Worm (Caenorhabditis elegans) whole organism, L1 larva: ENCODE data around the gene nhr-20.
A peak's percentile ranks its signal among the peaks of the same experiment; 100 is the strongest.

ENCODE experiments used
- C04F5.9 ChIP-seq: sonication (generic microtip); optimal IDR thresholded peaks from 2 replicates; lab custom pipeline; 2016; ENCODE audit warnings: missing genetic modification characterization, missing compliant biosample characterization
- ceh-82 ChIP-seq, 3 experiments: fragments of 150-350 bp in 1 of 3; sonication (generic microtip) in 2 of 3; optimal IDR thresholded peaks; 2 replicates each; lab custom pipeline; 2014 to 2017; ENCODE audit warnings: missing biosample characterization in 3 of 3, missing genetic modification characterization in 3 of 3
- ceh-88 ChIP-seq: fragments of 200-800 bp; sonication (Bioruptor generic); IDR thresholded peaks from 2 replicates; pipeline ENCODE4 v1.3.6; 2022; ENCODE audit warnings: missing genetic modification characterization, missing compliant biosample characterization
- ceh-90 ChIP-seq: sonication (generic microtip); optimal IDR thresholded peaks from 2 replicates; lab custom pipeline; 2016; ENCODE audit warnings: missing genetic modification characterization, missing compliant biosample characterization
- efl-1 ChIP-seq, 4 experiments: fragments of 150-350 bp; optimal IDR thresholded peaks in 3 of 4; peaks in 1 of 4; 1 replicate in 1 of 4; 2 replicates in 3 of 4; lab custom pipeline; 2014; ENCODE audit warnings: missing biosample characterization in 2 of 4, missing genetic modification characterization in 2 of 4, missing genetic modification reagents in 2 of 4
- elt-2 ChIP-seq: sonication (generic microtip); optimal IDR thresholded peaks from 2 replicates; lab custom pipeline; 2016; ENCODE audit warnings: missing genetic modification characterization, mild to moderate bottlenecking, inconsistent platforms, missing compliant biosample characterization, missing genetic modification reagents
- elt-3 ChIP-seq, 6 experiments: fragments of 150-350 bp in 1 of 6; sonication (generic microtip); optimal IDR thresholded peaks; 2 replicates each; lab custom pipeline; 2017 to 2018; ENCODE audit warnings: missing biosample characterization in 6 of 6, missing genetic modification characterization in 6 of 6, inconsistent platforms in 1 of 6
- ets-5 ChIP-seq: fragments of 200-800 bp; sonication (Bioruptor generic); IDR thresholded peaks from 2 replicates; pipeline ENCODE4 v1.3.6; 2022; ENCODE audit warnings: missing genetic modification characterization, missing compliant biosample characterization
- fkh-4 ChIP-seq: sonication (generic microtip); optimal IDR thresholded peaks from 2 replicates; lab custom pipeline; 2016; ENCODE audit warnings: missing compliant biosample characterization, missing genetic modification characterization, borderline replicate concordance
- fkh-8 ChIP-seq: sonication (generic microtip); optimal IDR thresholded peaks from 2 replicates; lab custom pipeline; 2016; ENCODE audit warnings: mild to moderate bottlenecking, missing genetic modification characterization, missing compliant biosample characterization
- fos-1 ChIP-seq: fragments of 150-350 bp; optimal IDR thresholded peaks from 2 replicates; lab custom pipeline; 2014; ENCODE audit warnings: missing biosample characterization, missing genetic modification characterization
- lin-14 ChIP-seq: fragments of 200-800 bp; sonication (Bioruptor generic); optimal IDR thresholded peaks from 2 replicates; lab custom pipeline; 2018; ENCODE audit warnings: mild to moderate bottlenecking, missing genetic modification characterization, moderate library complexity, missing compliant biosample characterization
- lin-15B ChIP-seq: fragments of 150-350 bp; sonication (generic microtip); optimal IDR thresholded peaks from 3 replicates; lab custom pipeline; 2014; ENCODE audit warnings: missing biosample characterization, missing genetic modification characterization
- lin-35 ChIP-seq, 2 experiments: fragments of 150-350 bp; optimal IDR thresholded peaks; 2 replicates each; lab custom pipeline; 2014; ENCODE audit warnings: missing biosample characterization in 2 of 2, missing genetic modification characterization in 2 of 2, missing genetic modification reagents in 2 of 2
- lin-39 ChIP-seq: fragments of 150-350 bp; optimal IDR thresholded peaks from 2 replicates; lab custom pipeline; 2014; ENCODE audit warnings: missing biosample characterization, missing genetic modification reagents, missing genetic modification characterization
- lsy-2 ChIP-seq, 2 experiments: fragments of 150-350 bp; optimal IDR thresholded peaks; 2 replicates each; lab custom pipeline; 2014; ENCODE audit warnings: missing biosample characterization in 2 of 2, missing genetic modification characterization in 2 of 2
- mdl-1 ChIP-seq, 2 experiments: fragments of 150-350 bp; optimal IDR thresholded peaks; 2 replicates each; lab custom pipeline; 2014 to 2017; ENCODE audit warnings: missing biosample characterization in 2 of 2, missing genetic modification characterization in 2 of 2, inconsistent platforms in 1 of 2
- mef-2 ChIP-seq: fragments of 150-350 bp; optimal IDR thresholded peaks from 2 replicates; lab custom pipeline; 2014; ENCODE audit warnings: missing biosample characterization, missing genetic modification characterization
- mep-1 ChIP-seq: fragments of 150-350 bp; optimal IDR thresholded peaks from 2 replicates; lab custom pipeline; 2014; ENCODE audit warnings: missing biosample characterization, missing genetic modification characterization
- nhr-11 ChIP-seq: fragments of 150-350 bp; optimal IDR thresholded peaks from 2 replicates; lab custom pipeline; 2014; ENCODE audit warnings: missing biosample characterization, missing genetic modification characterization
- nhr-20 ChIP-seq: sonication (generic microtip); optimal IDR thresholded peaks from 2 replicates; lab custom pipeline; 2016; ENCODE audit warnings: mild to moderate bottlenecking, missing genetic modification characterization, missing compliant biosample characterization
- nhr-77 ChIP-seq: fragments of 150-350 bp; optimal IDR thresholded peaks from 2 replicates; lab custom pipeline; 2014; ENCODE audit warnings: missing biosample characterization, missing genetic modification characterization
- nhr-85 ChIP-seq: sonication (generic microtip); peaks from one replicate; lab custom pipeline; 2016; ENCODE audit warnings: missing genetic modification characterization, inconsistent platforms, missing compliant biosample characterization
- nhr-90 ChIP-seq: sonication (generic microtip); optimal IDR thresholded peaks from 2 replicates; lab custom pipeline; 2016; ENCODE audit warnings: mild to moderate bottlenecking, missing genetic modification characterization, missing compliant biosample characterization; ENCODE audit not compliant: poor library complexity
- pag-3 ChIP-seq: sonication (generic microtip); optimal IDR thresholded peaks from 2 replicates; lab custom pipeline; 2017; ENCODE audit warnings: missing genetic modification characterization, mild to moderate bottlenecking, missing compliant biosample characterization, antibody characterized with exemption, borderline replicate concordance; ENCODE audit not compliant: insufficient read depth
- rnt-1 ChIP-seq: sonication (generic microtip); optimal IDR thresholded peaks from 2 replicates; lab custom pipeline; 2016; ENCODE audit warnings: mild to moderate bottlenecking, missing genetic modification characterization, moderate library complexity, missing compliant biosample characterization
- skn-1 ChIP-seq: fragments of 150-350 bp; optimal IDR thresholded peaks from 2 replicates; lab custom pipeline; 2014; ENCODE audit warnings: missing biosample characterization, missing genetic modification characterization
- snu-23 ChIP-seq: sonication (generic microtip); optimal IDR thresholded peaks from 2 replicates; lab custom pipeline; 2016; ENCODE audit warnings: missing genetic modification characterization, missing compliant biosample characterization
- sox-4 ChIP-seq: sonication (generic microtip); optimal IDR thresholded peaks from 2 replicates; lab custom pipeline; 2016; ENCODE audit warnings: missing genetic modification characterization, missing compliant biosample characterization
- sptf-1 ChIP-seq: fragments of 150-350 bp; optimal IDR thresholded peaks from 2 replicates; lab custom pipeline; 2014; ENCODE audit warnings: missing biosample characterization, missing genetic modification characterization
- sup-37 ChIP-seq: fragments of 200-800 bp; sonication (Bioruptor generic); optimal IDR thresholded peaks from 2 replicates; lab custom pipeline; 2018; ENCODE audit warnings: mild to moderate bottlenecking, missing genetic modification characterization, missing compliant biosample characterization
- swsn-7 ChIP-seq: sonication (generic microtip); optimal IDR thresholded peaks from 2 replicates; lab custom pipeline; 2016; ENCODE audit warnings: missing genetic modification characterization, missing compliant biosample characterization
- tlp-1 ChIP-seq: fragments of 150-350 bp; optimal IDR thresholded peaks from 2 replicates; lab custom pipeline; 2014; ENCODE audit warnings: missing biosample characterization, missing genetic modification characterization
- unc-30 ChIP-seq: sonication (generic microtip); optimal IDR thresholded peaks from 2 replicates; lab custom pipeline; 2017; ENCODE audit warnings: missing biosample characterization, missing genetic modification characterization
- unc-62 ChIP-seq: fragments of 150-350 bp; optimal IDR thresholded peaks from 2 replicates; lab custom pipeline; 2014; ENCODE audit warnings: missing biosample characterization, missing genetic modification reagents, missing genetic modification characterization
- vab-15 ChIP-seq: sonication (generic microtip); optimal IDR thresholded peaks from 2 replicates; lab custom pipeline; 2017; ENCODE audit warnings: missing genotype, mild to moderate bottlenecking, missing genetic modification characterization, missing compliant biosample characterization
- xbp-1 ChIP-seq: sonication (generic microtip); optimal IDR thresholded peaks from 2 replicates; lab custom pipeline; 2016; ENCODE audit warnings: missing genetic modification characterization, missing compliant biosample characterization
- zip-4 ChIP-seq: fragments of 200-800 bp; sonication (Bioruptor generic); optimal IDR thresholded peaks from 2 replicates; lab custom pipeline; 2018; ENCODE audit warnings: mild to moderate bottlenecking, missing genetic modification characterization, moderate library complexity, missing compliant biosample characterization
- ztf-11 ChIP-seq, 2 experiments: sonication (generic microtip); optimal IDR thresholded peaks; 2 replicates each; lab custom pipeline; 2016 to 2017; ENCODE audit warnings: missing genetic modification characterization in 2 of 2, missing biosample characterization in 1 of 2, missing compliant biosample characterization in 1 of 2

Gene nhr-20

DNA sequence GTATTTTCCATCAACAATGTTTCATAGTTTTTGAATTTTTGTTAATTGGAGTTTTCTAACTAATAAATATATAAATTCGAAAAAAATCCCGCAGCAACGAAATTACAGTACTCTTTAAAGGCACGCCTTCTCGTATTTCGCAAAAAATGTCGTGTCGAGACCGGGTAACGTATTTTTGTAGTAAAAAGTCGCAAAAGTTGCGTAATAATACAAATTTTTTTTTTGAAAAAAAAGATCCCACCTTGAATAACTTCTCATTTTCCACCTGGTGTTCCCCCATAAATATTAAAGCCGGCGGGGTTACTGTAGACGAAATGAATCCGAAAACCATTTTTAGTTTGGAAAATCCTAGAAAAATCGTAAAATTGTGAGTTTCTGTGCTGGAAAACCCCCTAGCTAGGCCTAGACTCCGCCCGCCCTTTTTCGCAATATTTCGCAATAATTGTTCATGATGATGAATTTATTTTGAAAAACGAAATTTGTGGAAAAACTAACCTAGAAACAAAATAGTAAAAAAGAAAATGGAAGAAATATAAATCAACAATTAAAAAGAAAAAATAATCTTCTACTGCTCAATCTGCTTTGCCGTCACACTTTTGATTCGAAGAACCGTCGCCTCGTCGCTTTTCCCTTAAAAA is 9.3 kb upstream of the nhr-20 start, which contains the start of gene F43C1.7:
Gene F43C1.7, minus strand, starts transcription at position 351 of the 638 bp plus-strand sequence.
- TF ChIP-seq mep-1 (tag; lab: Kevin White, UChicago) (no peak), efl-1 (optimal IDR thresholded peaks at IDR 0.05; lab: Kevin White, UChicago) (no peak), efl-1 (GFP tag; optimal IDR thresholded peaks at IDR 0.05 in 1 of 2; lab: Kevin White, UChicago) (no peak), skn-1 (tag; lab: Kevin White, UChicago) (peak; percentile 66), zip-4 (peak; percentile 30)

ce11 chrIII:4241181-4241580 is 8.2 kb upstream of the nhr-20 start:
- TF ChIP-seq nhr-20: peak; percentile 49
- peak; percentile 86 for TF ChIP-seq nhr-85 (tag; lab: Kevin White, UChicago)
- TF ChIP-seq lin-35 (GFP tag; optimal IDR thresholded peaks at IDR 0.05; lab: Kevin White, UChicago): no peak

DNA sequence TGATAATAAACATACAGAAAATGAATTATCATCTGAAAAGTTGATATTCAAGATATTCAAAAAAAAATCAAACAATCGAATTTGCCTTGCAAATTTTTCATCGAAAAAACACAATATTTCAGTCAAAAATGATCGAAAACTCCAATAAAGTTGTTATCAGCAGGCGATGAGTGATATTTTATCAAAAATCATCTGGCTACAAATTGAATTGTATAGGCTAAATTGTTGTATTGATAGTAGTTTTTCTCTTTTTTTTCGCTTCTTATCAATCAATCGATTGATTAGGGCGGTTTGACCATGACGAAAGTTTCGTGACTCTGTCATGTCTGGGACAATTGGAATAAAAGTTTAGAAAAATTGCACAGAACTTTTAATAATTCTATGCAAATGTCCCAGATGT is 7.1 kb upstream of the nhr-20 start:
- TF ChIP-seq ets-5 (GFP tag; lab: Robert Waterston, UW) (no peak), swsn-7 (no peak), vab-15 (no peak), nhr-90 (no peak), sox-4 (no peak), lin-15B (tag; lab: Kevin White, UChicago) (no peak), tlp-1 (tag; lab: Kevin White, UChicago) (no peak), pag-3 (tag; lab: Kevin White, UChicago) (no peak), mdl-1 (tag; optimal IDR thresholded peaks at IDR 0.05; lab: Kevin White, UChicago) (no peak), unc-62 (GFP tag; lab: Kevin White, UChicago) (no peak), rnt-1 (tag; lab: Kevin White, UChicago) (no peak), lsy-2 (tag; optimal IDR thresholded peaks at IDR 0.05; lab: Kevin White, UChicago) (peak in 1 of 2 experiments; percentile 3), nhr-20 (peak; percentile 76), fkh-8 (tag; lab: Kevin White, UChicago) (no peak), elt-3 (tag; optimal IDR thresholded peaks at IDR 0.05; lab: Kevin White, UChicago) (peak in 3 of 6 experiments; percentile 10 to 51 (median 27)), sup-37 (no peak), lin-14 (no peak), ceh-88 (GFP tag; lab: Robert Waterston, UW) (no peak), unc-30 (tag; lab: Kevin White, UChicago) (no peak), sptf-1 (tag; lab: Kevin White, UChicago) (no peak), efl-1 (optimal IDR thresholded peaks at IDR 0.05; lab: Kevin White, UChicago) (no peak), efl-1 (GFP tag; optimal IDR thresholded peaks at IDR 0.05 in 1 of 2; lab: Kevin White, UChicago) (peak in 1 of 2 experiments; percentile 90), nhr-77 (tag; lab: Kevin White, UChicago) (no peak), lin-35 (GFP tag; optimal IDR thresholded peaks at IDR 0.05; lab: Kevin White, UChicago) (peak in 1 of 2 experiments; percentile 13), mef-2 (tag; lab: Kevin White, UChicago) (no peak), lin-39 (tag; lab: Kevin White, UChicago) (no peak), ceh-90 (tag; lab: Kevin White, UChicago) (no peak), elt-2 (peak; percentile 87), fkh-4 (tag; lab: Kevin White, UChicago) (no peak), xbp-1 (tag; lab: Kevin White, UChicago) (no peak), skn-1 (tag; lab: Kevin White, UChicago) (no peak), fos-1 (tag; lab: Kevin White, UChicago) (no peak), C04F5.9 (tag; lab: Kevin White, UChicago) (no peak), ztf-11 (tag; optimal IDR thresholded peaks at IDR 0.05; lab: Kevin White, UChicago) (no peak), snu-23 (GFP tag; lab: Kevin White, UChicago) (no peak), nhr-11 (tag; lab: Kevin White, UChicago) (no peak), ceh-82 (tag; optimal IDR thresholded peaks at IDR 0.05; lab: Kevin White, UChicago) (no peak)
